Fruit fly (Drosophila melanogaster) whole organism, prepupa: Measurements from ENCODE around the gene Sk1.
A peak's percentile ranks its signal among the peaks of the same experiment; 100 is the strongest.

Source experiments
- CG10631 ChIP-seq: fragments of 200-800 bp; sonication (Bioruptor generic); optimal IDR thresholded peaks from 2 replicates; lab custom pipeline; 2016; ENCODE audit warnings: missing biosample characterization, missing genetic modification characterization
- CG10669 ChIP-seq: fragments of 200-800 bp; sonication (Bioruptor generic); optimal IDR thresholded peaks from 3 replicates; lab custom pipeline; 2018; ENCODE audit warnings: missing biosample characterization, mild to moderate bottlenecking, missing genetic modification characterization, moderate library complexity
- CG11294 ChIP-seq: fragments of 200-800 bp; sonication (Bioruptor generic); IDR thresholded peaks from 2 replicates; pipeline ENCODE4 v1.3.6; 2022; ENCODE audit warnings: missing biosample characterization, missing genetic modification characterization
- CG11762 ChIP-seq: fragments of 200-800 bp; sonication (Bioruptor generic); optimal IDR thresholded peaks from 3 replicates; lab custom pipeline; 2016; ENCODE audit warnings: missing biosample characterization, missing genetic modification characterization; ENCODE audit not compliant: insufficient read depth
- CG15336 ChIP-seq: fragments of 200-800 bp; sonication (Bioruptor generic); IDR thresholded peaks from 2 replicates; pipeline ENCODE4 v1.3.6; 2022; ENCODE audit warnings: missing biosample characterization, missing genetic modification characterization
- CG1621 ChIP-seq: fragments of 200-800 bp; sonication (Bioruptor generic); optimal IDR thresholded peaks from 3 replicates; lab custom pipeline; 2018; ENCODE audit warnings: missing biosample characterization, mild to moderate bottlenecking, missing genetic modification characterization
- CG31627 ChIP-seq: fragments of 200-800 bp; sonication (Bioruptor generic); optimal IDR thresholded peaks from 3 replicates; lab custom pipeline; 2016; ENCODE audit warnings: missing biosample characterization, missing genetic modification characterization
- CG32006 ChIP-seq: fragments of 200-800 bp; sonication (Bioruptor generic); optimal IDR thresholded peaks from 3 replicates; lab custom pipeline; 2017; ENCODE audit warnings: missing biosample characterization, mild to moderate bottlenecking, missing genetic modification characterization
- CG34406 ChIP-seq: fragments of 200-800 bp; sonication (Bioruptor generic); optimal IDR thresholded peaks from 3 replicates; lab custom pipeline; 2016; ENCODE audit warnings: missing biosample characterization, missing genetic modification characterization
- CG3919 ChIP-seq: fragments of 200-800 bp; sonication (Bioruptor generic); optimal IDR thresholded peaks from 3 replicates; lab custom pipeline; 2016; ENCODE audit warnings: missing biosample characterization, missing genetic modification characterization
- CG6163 ChIP-seq: fragments of 200-800 bp; sonication (Bioruptor generic); IDR thresholded peaks from 3 replicates; pipeline ENCODE4 v1.3.6; 2022; ENCODE audit warnings: missing biosample characterization, missing genetic modification characterization
- CG6276 ChIP-seq: fragments of 200-800 bp; sonication (Bioruptor generic); optimal IDR thresholded peaks from 2 replicates; lab custom pipeline; 2017; ENCODE audit warnings: missing biosample characterization, mild to moderate bottlenecking, missing genetic modification characterization
- CG6792 ChIP-seq: fragments of 200-800 bp; sonication (Bioruptor generic); optimal IDR thresholded peaks from 3 replicates; lab custom pipeline; 2016; ENCODE audit warnings: missing biosample characterization, missing genetic modification characterization
- CG6808 ChIP-seq: fragments of 200-800 bp; sonication (Bioruptor generic); optimal IDR thresholded peaks from 3 replicates; lab custom pipeline; 2017; ENCODE audit warnings: missing biosample characterization, missing genetic modification characterization, mild to moderate bottlenecking, moderate library complexity, missing genetic modification reagents
- CG6854 ChIP-seq: fragments of 200-800 bp; sonication (Bioruptor generic); optimal IDR thresholded peaks from 2 replicates; lab custom pipeline; 2017; ENCODE audit warnings: missing biosample characterization, mild to moderate bottlenecking, missing genetic modification characterization
- CG8119 ChIP-seq: fragments of 200-800 bp; sonication (Bioruptor generic); IDR thresholded peaks from 3 replicates; pipeline ENCODE4 v1.3.6; 2022; ENCODE audit warnings: missing biosample characterization, missing genetic modification characterization
- CG8319 ChIP-seq: fragments of 200-800 bp; sonication (Bioruptor generic); optimal IDR thresholded peaks from 3 replicates; lab custom pipeline; 2016; ENCODE audit warnings: missing biosample characterization, missing genetic modification characterization
- CG8632 ChIP-seq: fragments of 200-800 bp; sonication (Bioruptor generic); optimal IDR thresholded peaks from 3 replicates; lab custom pipeline; 2016; ENCODE audit warnings: missing biosample characterization, missing genetic modification characterization
- CG9139 ChIP-seq: fragments of 200-800 bp; sonication (Bioruptor generic); optimal IDR thresholded peaks from 3 replicates; lab custom pipeline; 2017; ENCODE audit warnings: missing biosample characterization, mild to moderate bottlenecking, missing genetic modification characterization
- Eip75B ChIP-seq: fragments of 200-800 bp; sonication (Bioruptor generic); optimal IDR thresholded peaks from 3 replicates; lab custom pipeline; 2016; ENCODE audit warnings: missing biosample characterization, missing genetic modification characterization
- Eip78C ChIP-seq: fragments of 200-800 bp; sonication (Bioruptor generic); peaks from one replicate; lab custom pipeline; 2016; ENCODE audit warnings: missing biosample characterization, missing genetic modification characterization
- Ets21C ChIP-seq: fragments of 200-800 bp; sonication (Bioruptor generic); optimal IDR thresholded peaks from 3 replicates; lab custom pipeline; 2016; ENCODE audit warnings: missing biosample characterization, missing genetic modification characterization
- Hr38 ChIP-seq: sonication (Bioruptor generic); optimal IDR thresholded peaks from 2 replicates; lab custom pipeline; 2016; ENCODE audit warnings: missing biosample characterization, missing genetic modification characterization
- Hr39 ChIP-seq: fragments of 200-800 bp; sonication (Bioruptor generic); optimal IDR thresholded peaks from 2 replicates; lab custom pipeline; 2016; ENCODE audit warnings: missing biosample characterization, missing genetic modification characterization
- Hr4 ChIP-seq: fragments of 200-800 bp; sonication (Bioruptor generic); optimal IDR thresholded peaks from 3 replicates; lab custom pipeline; 2016; ENCODE audit warnings: missing biosample characterization, missing genetic modification characterization
- Lpt ChIP-seq: fragments of 200-800 bp; sonication (Bioruptor generic); optimal IDR thresholded peaks from 3 replicates; lab custom pipeline; 2016; ENCODE audit warnings: missing biosample characterization, missing genetic modification characterization
- Met ChIP-seq: fragments of 200-800 bp; sonication (Bioruptor generic); optimal IDR thresholded peaks from 3 replicates; lab custom pipeline; 2016; ENCODE audit warnings: missing biosample characterization, missing genetic modification characterization
- OdsH ChIP-seq: fragments of 200-800 bp; sonication (Bioruptor generic); optimal IDR thresholded peaks from 3 replicates; lab custom pipeline; 2016; ENCODE audit warnings: missing biosample characterization, missing genetic modification characterization
- Smox ChIP-seq: fragments of 200-800 bp; sonication (Bioruptor generic); optimal IDR thresholded peaks from 3 replicates; lab custom pipeline; 2016; ENCODE audit warnings: missing biosample characterization, missing genetic modification characterization
- Sox14 ChIP-seq: fragments of 200-800 bp; sonication (Bioruptor generic); optimal IDR thresholded peaks from 3 replicates; lab custom pipeline; 2016; ENCODE audit warnings: missing biosample characterization, missing genetic modification characterization
- Sox15 ChIP-seq: fragments of 200-800 bp; sonication (Bioruptor generic); optimal IDR thresholded peaks from 3 replicates; lab custom pipeline; 2016; ENCODE audit warnings: missing biosample characterization, missing genetic modification characterization
- achi ChIP-seq: fragments of 200-800 bp; sonication (Bioruptor generic); optimal IDR thresholded peaks from 3 replicates; lab custom pipeline; 2016; ENCODE audit warnings: missing biosample characterization, missing genetic modification characterization
- acj6 ChIP-seq: fragments of 200-800 bp; sonication (Bioruptor generic); optimal IDR thresholded peaks from 3 replicates; lab custom pipeline; 2016; ENCODE audit warnings: missing biosample characterization, missing genetic modification characterization
- dsx ChIP-seq: fragments of 200-800 bp; optimal IDR thresholded peaks from 3 replicates; lab custom pipeline; 2019; ENCODE audit warnings: missing biosample characterization, mild to moderate bottlenecking, missing genetic modification characterization, moderate library complexity; ENCODE audit not compliant: poor library complexity, severe bottlenecking
- eg ChIP-seq: fragments of 200-800 bp; sonication (Bioruptor generic); IDR thresholded peaks from 3 replicates; pipeline ENCODE4 v1.3.6; 2022; ENCODE audit warnings: missing biosample characterization, missing genetic modification characterization
- esn ChIP-seq: fragments of 200-800 bp; sonication (Bioruptor generic); optimal IDR thresholded peaks from 2 replicates; lab custom pipeline; 2016; ENCODE audit warnings: missing biosample characterization, mild to moderate bottlenecking, missing genetic modification characterization, moderate library complexity
- lz ChIP-seq: fragments of 200-800 bp; sonication (Bioruptor generic); optimal IDR thresholded peaks from 3 replicates; lab custom pipeline; 2016; ENCODE audit warnings: missing biosample characterization, missing genetic modification characterization
- pdm3 ChIP-seq: fragments of 200-800 bp; sonication (Bioruptor generic); optimal IDR thresholded peaks from 3 replicates; lab custom pipeline; 2016; ENCODE audit warnings: missing biosample characterization, missing genetic modification characterization
- spab ChIP-seq: fragments of 200-800 bp; sonication (Bioruptor generic); optimal IDR thresholded peaks from 2 replicates; lab custom pipeline; 2017; ENCODE audit warnings: missing biosample characterization, mild to moderate bottlenecking, missing genetic modification characterization, missing genetic modification reagents
- ss ChIP-seq, 2 experiments: fragments of 200-800 bp; sonication (Bioruptor generic); optimal IDR thresholded peaks; 2 replicates in 1 of 2; 3 replicates in 1 of 2; lab custom pipeline; 2017 to 2018; ENCODE audit warnings: mild to moderate bottlenecking in 2 of 2, missing biosample characterization in 2 of 2, missing genetic modification characterization in 2 of 2, moderate library complexity in 1 of 2
- svp ChIP-seq: fragments of 200-800 bp; sonication (Bioruptor generic); peaks from one replicate; lab custom pipeline; 2016; ENCODE audit warnings: missing biosample characterization, missing genetic modification characterization
- topi ChIP-seq: fragments of 200-800 bp; sonication (Bioruptor generic); optimal IDR thresholded peaks from 3 replicates; lab custom pipeline; 2016; ENCODE audit warnings: missing biosample characterization, missing genetic modification characterization
- vri ChIP-seq: fragments of 200-800 bp; sonication (Bioruptor generic); optimal IDR thresholded peaks from 3 replicates; lab custom pipeline; 2016; ENCODE audit warnings: missing biosample characterization, mild to moderate bottlenecking, missing genetic modification characterization

Gene Sk1

dm6 chrX:11417322-11417721, 25.0 kb upstream of the Sk1 start, which contains the start of the genes Gr10a and Or10a:
Gene Gr10a, minus strand, starts transcription at chrX:11417422.
Gene Or10a, minus strand, starts transcription at chrX:11417422.
- TF ChIP-seq spab = no peak
- no peak for TF ChIP-seq CG8319
- no peak for TF ChIP-seq CG31627 (GFP tag; lab: Kevin White, UChicago)
- no peak for TF ChIP-seq CG34406 (GFP tag; lab: Kevin White, UChicago)
- TF ChIP-seq Hr38 (GFP tag; lab: Kevin White, UChicago) = no peak
- no peak for TF ChIP-seq acj6
- TF ChIP-seq Lpt (GFP tag; lab: Kevin White, UChicago) = no peak

dm6 chrX:11419212-11419611, 23.1 kb upstream of the Sk1 start:
- TF ChIP-seq CG8119 (GFP tag; lab: Robert Waterston, UW) = peak; percentile 32; the same call in 1 of the 3 replicates
- no peak for TF ChIP-seq CG10669 (GFP tag; lab: Kevin White, UChicago)
- peak; percentile 12 for TF ChIP-seq OdsH
- TF ChIP-seq ss (GFP tag; optimal IDR thresholded peaks at IDR 0.05; lab: Kevin White, UChicago) = peak in 1 of 2 experiments; percentile 37
- no peak for TF ChIP-seq Sox15 (GFP tag; lab: Kevin White, UChicago)
- TF ChIP-seq CG10631 (GFP tag; lab: Kevin White, UChicago) = no peak
- TF ChIP-seq Sox14 (GFP tag; lab: Kevin White, UChicago) = no peak
- TF ChIP-seq pdm3 (GFP tag; lab: Kevin White, UChicago) = no peak
- TF ChIP-seq Hr38 (GFP tag; lab: Kevin White, UChicago) = no peak
- TF ChIP-seq spab = no peak
- TF ChIP-seq CG3919 (GFP tag; lab: Kevin White, UChicago) = no peak
- no peak for TF ChIP-seq CG11762 (GFP tag; lab: Kevin White, UChicago)
- peak; percentile 32; the same call in 1 of the 3 replicates for TF ChIP-seq eg (GFP tag; lab: Robert Waterston, UW)
- no peak for TF ChIP-seq Met (GFP tag; lab: Kevin White, UChicago)
- peak; percentile 39 for TF ChIP-seq CG15336
- TF ChIP-seq CG6276 = peak; percentile 20
- TF ChIP-seq CG6854 (GFP tag; lab: Kevin White, UChicago) = no peak
- TF ChIP-seq CG32006 = peak; percentile 40
- 0 out of 3 replicates have a peak, but pooled peaks have one; percentile 36 for TF ChIP-seq CG6163 (GFP tag; lab: Robert Waterston, UW)
- peak; percentile 39 for TF ChIP-seq Eip78C (GFP tag; lab: Kevin White, UChicago)
- TF ChIP-seq esn (GFP tag; lab: Kevin White, UChicago) = no peak
- TF ChIP-seq, all 60 proteins: peak for 9

DNA sequence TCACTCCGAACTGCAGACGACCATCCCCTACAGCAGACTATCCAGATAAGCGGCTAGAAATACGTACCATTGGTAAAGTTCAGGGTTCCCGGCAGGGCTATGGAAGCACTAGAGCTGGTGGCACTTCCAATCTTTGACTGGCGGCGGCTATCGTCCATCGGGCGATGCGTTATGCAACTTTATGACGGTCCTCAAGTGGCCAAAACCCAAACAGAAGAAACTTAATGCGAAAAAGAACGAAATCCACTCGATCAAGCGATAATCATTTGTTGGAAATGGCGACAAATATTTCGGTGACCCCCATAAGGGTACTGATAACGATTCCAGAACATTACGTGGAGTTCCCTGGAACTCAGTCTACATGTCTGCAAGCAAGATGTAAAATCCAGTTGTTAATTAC, 22.4 kb upstream of the Sk1 start:
- TF ChIP-seq CG6808 (GFP tag; lab: Kevin White, UChicago) (no peak), Hr4 (GFP tag; lab: Kevin White, UChicago) (no peak), dsx (GFP tag; lab: Kevin White, UChicago) (no peak), CG6854 (GFP tag; lab: Kevin White, UChicago) (no peak), vri (peak; percentile 74)

dm6 chrX:11420752-11421396, 21.5 kb upstream of the Sk1 start:
- peak; percentile 53 for TF ChIP-seq vri
- TF ChIP-seq CG31627 (GFP tag; lab: Kevin White, UChicago) = no peak
- peak; percentile 19 for TF ChIP-seq svp
- no peak for TF ChIP-seq CG32006

dm6 chrX:11422071-11422470, 20.3 kb upstream of the Sk1 start:
- TF ChIP-seq achi (no peak), CG6792 (no peak), CG1621 (tag; lab: Kevin White, UChicago) (no peak), CG3919 (GFP tag; lab: Kevin White, UChicago) (no peak), Eip75B (peak; percentile 19), CG6163 (GFP tag; lab: Robert Waterston, UW) (no peak), CG11294 (GFP tag; lab: Robert Waterston, UW) (no peak), Lpt (GFP tag; lab: Kevin White, UChicago) (no peak), acj6 (peak; percentile 26), Hr4 (GFP tag; lab: Kevin White, UChicago) (peak; percentile 12), Smox (GFP tag; lab: Kevin White, UChicago) (no peak), CG10669 (GFP tag; lab: Kevin White, UChicago) (no peak), Ets21C (GFP tag; lab: Kevin White, UChicago) (no peak), topi (peak; percentile 29), lz (GFP tag; lab: Kevin White, UChicago) (peak; percentile 30), CG8632 (GFP tag; lab: Kevin White, UChicago) (no peak), Hr38 (GFP tag; lab: Kevin White, UChicago) (no peak), OdsH (no peak), CG9139 (GFP tag; lab: Kevin White, UChicago) (no peak), Hr39 (GFP tag; lab: Kevin White, UChicago) (no peak), Eip78C (GFP tag; lab: Kevin White, UChicago) (peak; percentile 63)
